Fruit fly (Drosophila melanogaster): ENCODE measurements around the gene inaE.

Gene inaE

dm6 chrX:13754476-13754875 lies 29.0 kb upstream of the inaE start (continued):
- TF ChIP-seq achi (GFP tag; optimal IDR thresholded peaks at IDR 0.05): peak; percentile 47
- peak; percentile 26 for TF ChIP-seq CG4318 (GFP tag; optimal IDR thresholded peaks at IDR 0.05)
- peak in 1 of 2 experiments; percentile 25 for TF ChIP-seq ss (GFP tag; optimal IDR thresholded peaks at IDR 0.05)
- TF ChIP-seq Ets96B (tag; optimal IDR thresholded peaks at IDR 0.05): peak; percentile 34
- no peak for TF ChIP-seq Blimp-1 (GFP tag; optimal IDR thresholded peaks at IDR 0.05)
- peak; percentile 59 for TF ChIP-seq CG6808 (GFP tag; optimal IDR thresholded peaks at IDR 0.05)
- no peak; the same call in 1 of the 2 replicates for TF ChIP-seq CG11294 (GFP tag; IDR thresholded peaks at IDR 0.05)

- TF ChIP-seq acj6 (GFP tag; optimal IDR thresholded peaks at IDR 0.05): no peak
- TF ChIP-seq CG15336 (GFP tag; IDR thresholded peaks at IDR 0.05): peak; percentile 36; the same call in 1 of the 2 replicates
- no peak for TF ChIP-seq CG11762 (GFP tag; optimal IDR thresholded peaks at IDR 0.05; ENCODE audit: insufficient read depth)
- TF ChIP-seq Eip93F (GFP tag; optimal IDR thresholded peaks at IDR 0.05): no peak
- TF ChIP-seq CG1621 (tag; optimal IDR thresholded peaks at IDR 0.05): peak; percentile 77
- peak; percentile 66 for TF ChIP-seq Blimp-1 (GFP tag; optimal IDR thresholded peaks at IDR 0.05)
- no peak for TF ChIP-seq Lpt (GFP tag; optimal IDR thresholded peaks at IDR 0.05)
- TF ChIP-seq Sox15 (GFP tag; optimal IDR thresholded peaks at IDR 0.05): no peak
- TF ChIP-seq Hr4 (GFP tag; optimal IDR thresholded peaks at IDR 0.05): no peak
- peak; percentile 32 for TF ChIP-seq CG32006 (GFP tag; optimal IDR thresholded peaks at IDR 0.05)
- TF ChIP-seq svp (GFP tag): no peak
- TF ChIP-seq ss (GFP tag; optimal IDR thresholded peaks at IDR 0.05): peak; percentile 85
- peak; percentile 29 for TF ChIP-seq Sox102F (GFP tag; optimal IDR thresholded peaks at IDR 0.05)
- peak; percentile 7 for TF ChIP-seq CG34406 (GFP tag; optimal IDR thresholded peaks at IDR 0.05)
- TF ChIP-seq CG6276 (GFP tag; optimal IDR thresholded peaks at IDR 0.05): peak; percentile 16
- peak; percentile 36 for TF ChIP-seq Eip78C (GFP tag)
- no peak for TF ChIP-seq CG8632 (GFP tag; optimal IDR thresholded peaks at IDR 0.05)
- TF ChIP-seq Gug (GFP tag; IDR thresholded peaks at IDR 0.05): no peak
- no peak for TF ChIP-seq CG11294 (GFP tag; IDR thresholded peaks at IDR 0.05)
- peak; percentile 50 for TF ChIP-seq Sox14 (GFP tag; optimal IDR thresholded peaks at IDR 0.05)
- TF ChIP-seq Hr39 (GFP tag; optimal IDR thresholded peaks at IDR 0.05): no peak
- peak; percentile 54 for TF ChIP-seq CG6808 (GFP tag; optimal IDR thresholded peaks at IDR 0.05)
- TF ChIP-seq CG6163 (GFP tag; IDR thresholded peaks at IDR 0.05): peak; percentile 67
- peak; percentile 7 for TF ChIP-seq spab (GFP tag; optimal IDR thresholded peaks at IDR 0.05)
- peak; percentile 15 for TF ChIP-seq fkh (GFP tag; optimal IDR thresholded peaks at IDR 0.05)
- no peak for TF ChIP-seq CG31627 (GFP tag; optimal IDR thresholded peaks at IDR 0.05)
- peak; percentile 22 for TF ChIP-seq topi (GFP tag; optimal IDR thresholded peaks at IDR 0.05)
- TF ChIP-seq net (GFP tag; optimal IDR thresholded peaks at IDR 0.05): peak; percentile 18
- TF ChIP-seq CG4318 (GFP tag; optimal IDR thresholded peaks at IDR 0.05): no peak
- TF ChIP-seq CG9139 (GFP tag; optimal IDR thresholded peaks at IDR 0.05): peak; percentile 69
- peak; percentile 5 for TF ChIP-seq esn (GFP tag; optimal IDR thresholded peaks at IDR 0.05)
- TF ChIP-seq Eip75B (GFP tag; optimal IDR thresholded peaks at IDR 0.05): peak; percentile 51
- TF ChIP-seq CG11902 (GFP tag; optimal IDR thresholded peaks at IDR 0.05): no peak
- peak; percentile 52 for TF ChIP-seq pdm3 (GFP tag; optimal IDR thresholded peaks at IDR 0.05)
- peak; percentile 12 for TF ChIP-seq cyc (GFP tag; optimal IDR thresholded peaks at IDR 0.05)
- TF ChIP-seq lz (GFP tag; optimal IDR thresholded peaks at IDR 0.05): peak; percentile 22
- peak; percentile 31 for TF ChIP-seq CG7368 (GFP tag; optimal IDR thresholded peaks at IDR 0.05)
- TF ChIP-seq Ets96B (tag; optimal IDR thresholded peaks at IDR 0.05): peak; percentile 71
- TF ChIP-seq dsx (GFP tag; optimal IDR thresholded peaks at IDR 0.05; ENCODE audit: poor library complexity, severe bottlenecking): peak; percentile 76
- peak in 1 of 2 experiments; percentile 44 for TF ChIP-seq salr (GFP tag; optimal IDR thresholded peaks at IDR 0.05)
- peak; percentile 61 for TF ChIP-seq CG16779 (tag; optimal IDR thresholded peaks at IDR 0.05)
- peak; percentile 14 for TF ChIP-seq CG6854 (GFP tag; optimal IDR thresholded peaks at IDR 0.05)
- TF ChIP-seq vri (GFP tag; optimal IDR thresholded peaks at IDR 0.05): peak; percentile 2
- TF ChIP-seq eg (GFP tag; IDR thresholded peaks at IDR 0.05): peak; percentile 75
- no peak for TF ChIP-seq Smox (GFP tag; optimal IDR thresholded peaks at IDR 0.05)
- peak; percentile 52 for TF ChIP-seq CG3032 (tag; optimal IDR thresholded peaks at IDR 0.05)
- TF ChIP-seq CG10669 (GFP tag; optimal IDR thresholded peaks at IDR 0.05): peak; percentile 64
- no peak for TF ChIP-seq CG3919 (GFP tag; optimal IDR thresholded peaks at IDR 0.05)
These were observed 28.4 kb upstream of the inaE start, which contains the start of gene Pdcd4 for dm6 chrX:13755152-13755557. Pdcd4 (minus strand) TSS chrX:13755406.
